Worm (Caenorhabditis elegans) whole organism, young adult: Measurements from ENCODE around the gene ZK105.6.

Experiments used
- B0261.1 ChIP-seq: sonication (generic microtip); optimal IDR thresholded peaks from 2 replicates; lab custom pipeline; 2016; ENCODE audit warnings: mild to moderate bottlenecking, missing genetic modification characterization, moderate library complexity, missing compliant biosample characterization
- C06A6.2 ChIP-seq: fragments of 200-800 bp; sonication (Bioruptor generic); conservative IDR thresholded peaks from 2 replicates; pipeline ENCODE4 v1.3.6; 2022; ENCODE audit warnings: missing genetic modification characterization, missing compliant biosample characterization
- F22D6.2 ChIP-seq: sonication (generic microtip); optimal IDR thresholded peaks from 2 replicates; lab custom pipeline; 2016; ENCODE audit warnings: mild to moderate bottlenecking, missing genetic modification characterization, missing compliant biosample characterization
- F23B12.7 ChIP-seq: sonication (generic microtip); optimal IDR thresholded peaks from 2 replicates; lab custom pipeline; 2017; ENCODE audit warnings: missing genetic modification characterization, mild to moderate bottlenecking, missing compliant biosample characterization, antibody characterized with exemption, moderate library complexity; ENCODE audit not compliant: insufficient read depth
- F52B5.7 ChIP-seq: sonication (generic microtip); optimal IDR thresholded peaks from 2 replicates; lab custom pipeline; 2016; ENCODE audit warnings: mild to moderate bottlenecking, missing genetic modification characterization, missing compliant biosample characterization
- F55B11.4 ChIP-seq: sonication (generic microtip); optimal IDR thresholded peaks from 2 replicates; lab custom pipeline; 2016; ENCODE audit warnings: missing compliant biosample characterization, missing genetic modification characterization, borderline replicate concordance; ENCODE audit not compliant: insufficient read depth
- F57A8.1 ChIP-seq: fragments of 200-800 bp; sonication (Bioruptor generic); optimal IDR thresholded peaks from 2 replicates; lab custom pipeline; 2018; ENCODE audit warnings: mild to moderate bottlenecking, missing genetic modification characterization, moderate library complexity, missing compliant biosample characterization
- F57C9.4 ChIP-seq: sonication (generic microtip); optimal IDR thresholded peaks from 2 replicates; lab custom pipeline; 2017; ENCODE audit warnings: mild to moderate bottlenecking, missing genetic modification characterization, missing compliant biosample characterization
- T26A5.8 ChIP-seq: sonication (generic microtip); optimal IDR thresholded peaks from 2 replicates; lab custom pipeline; 2016; ENCODE audit warnings: missing genetic modification characterization, missing compliant biosample characterization
- Y53F4B.3 ChIP-seq: fragments of 200-800 bp; sonication (Bioruptor generic); IDR thresholded peaks from 2 replicates; pipeline ENCODE4 v1.3.6; 2022; ENCODE audit warnings: missing genetic modification reagents, missing genetic modification characterization, missing compliant biosample characterization
- Y95B8A.8 ChIP-seq: fragments of 200-800 bp; sonication (Bioruptor generic); IDR thresholded peaks from 2 replicates; pipeline ENCODE4 v1.3.6; 2022; ENCODE audit warnings: missing genetic modification reagents, missing genetic modification characterization, missing compliant biosample characterization
- akir-1 ChIP-seq: fragments of 200-800 bp; sonication (Bioruptor generic); optimal IDR thresholded peaks from 2 replicates; lab custom pipeline; 2018; ENCODE audit warnings: mild to moderate bottlenecking, missing genetic modification characterization, moderate library complexity, missing compliant biosample characterization
- ama-1 ChIP-seq, 3 experiments: fragments of 150-350 bp in 1 of 3; sonication (generic microtip) in 2 of 3; optimal IDR thresholded peaks; 2 replicates each; lab custom pipeline; 2014 to 2018; ENCODE audit warnings: missing biosample characterization in 2 of 3, missing genetic modification characterization in 2 of 3, missing genetic modification reagents in 2 of 3
- athp-1 ChIP-seq: sonication (generic microtip); optimal IDR thresholded peaks from 2 replicates; lab custom pipeline; 2017; ENCODE audit warnings: mild to moderate bottlenecking, missing genetic modification characterization, missing compliant biosample characterization
- attf-3 ChIP-seq: fragments of 200-800 bp; sonication (Bioruptor generic); conservative IDR thresholded peaks from 2 replicates; pipeline ENCODE4 v1.3.6; 2022; ENCODE audit warnings: missing genetic modification reagents, missing genetic modification characterization, missing compliant biosample characterization
- bed-1 ChIP-seq: fragments of 200-800 bp; sonication (Bioruptor generic); IDR thresholded peaks from 2 replicates; pipeline ENCODE4 v1.3.6; 2022; ENCODE audit warnings: missing genetic modification reagents, missing genetic modification characterization, missing compliant biosample characterization
- bed-2 ChIP-seq: fragments of 200-800 bp; sonication (Bioruptor generic); IDR thresholded peaks from 2 replicates; pipeline ENCODE4 v1.3.6; 2022; ENCODE audit warnings: missing genetic modification reagents, missing genetic modification characterization, missing compliant biosample characterization
- cebp-1 ChIP-seq, 2 experiments: fragments of 200-800 bp in 1 of 2; sonication (Bioruptor generic) in 1 of 2; sonication (generic microtip) in 1 of 2; IDR thresholded peaks in 1 of 2; optimal IDR thresholded peaks in 1 of 2; 2 replicates each; pipeline versions ENCODE4 v1.3.6 to Lab custom; 2017 to 2022; ENCODE audit warnings: missing compliant biosample characterization in 2 of 2, missing genetic modification characterization in 2 of 2, mild to moderate bottlenecking in 1 of 2, missing genetic modification reagents in 1 of 2, moderate library complexity in 1 of 2
- cebp-2 ChIP-seq: fragments of 200-800 bp; sonication (Bioruptor generic); IDR thresholded peaks from 2 replicates; pipeline ENCODE4 v1.3.6; 2022; ENCODE audit warnings: missing genetic modification characterization, missing compliant biosample characterization
- ceh-27 ChIP-seq: fragments of 200-800 bp; sonication (Bioruptor generic); optimal IDR thresholded peaks from 2 replicates; lab custom pipeline; 2018; ENCODE audit warnings: mild to moderate bottlenecking, missing genetic modification characterization, moderate library complexity, missing compliant biosample characterization
- ceh-40 ChIP-seq: fragments of 200-800 bp; sonication (Bioruptor generic); IDR thresholded peaks from 2 replicates; pipeline ENCODE4 v1.3.6; 2022; ENCODE audit warnings: missing genetic modification characterization, missing compliant biosample characterization
- ceh-58 ChIP-seq: fragments of 200-800 bp; sonication (Bioruptor generic); IDR thresholded peaks from 2 replicates; pipeline ENCODE4 v1.3.6; 2022; ENCODE audit warnings: missing genetic modification characterization, missing compliant biosample characterization
- chd-7 ChIP-seq: sonication (generic microtip); optimal IDR thresholded peaks from 2 replicates; lab custom pipeline; 2016; ENCODE audit warnings: mild to moderate bottlenecking, missing genetic modification characterization, moderate library complexity, missing compliant biosample characterization
- dox-1 ChIP-seq: fragments of 200-800 bp; sonication (Bioruptor generic); IDR thresholded peaks from 2 replicates; pipeline ENCODE4 v1.3.6; 2022; ENCODE audit warnings: missing genetic modification reagents, missing genetic modification characterization, missing compliant biosample characterization
- efl-1 ChIP-seq: fragments of 150-350 bp; optimal IDR thresholded peaks from 2 replicates; lab custom pipeline; 2014; ENCODE audit warnings: missing biosample characterization, missing genetic modification reagents, missing genetic modification characterization
- egl-18 ChIP-seq: fragments of 200-800 bp; sonication (Bioruptor generic); IDR thresholded peaks from 2 replicates; pipeline ENCODE4 v1.3.6; 2022; ENCODE audit warnings: missing genetic modification reagents, missing genetic modification characterization, missing compliant biosample characterization
- ets-4 ChIP-seq: fragments of 200-800 bp; sonication (Bioruptor generic); optimal IDR thresholded peaks from 2 replicates; lab custom pipeline; 2018; ENCODE audit warnings: mild to moderate bottlenecking, missing genetic modification characterization, missing compliant biosample characterization
- gei-17 ChIP-seq: fragments of 200-800 bp; sonication (Bioruptor generic); optimal IDR thresholded peaks from 2 replicates; lab custom pipeline; 2018; ENCODE audit warnings: mild to moderate bottlenecking, missing genetic modification characterization, missing compliant biosample characterization
- hlh-12 ChIP-seq: sonication (generic microtip); optimal IDR thresholded peaks from 2 replicates; lab custom pipeline; 2016; ENCODE audit warnings: missing genetic modification characterization, missing compliant biosample characterization
- hlh-26 ChIP-seq: fragments of 200-800 bp; sonication (Bioruptor generic); conservative IDR thresholded peaks from 2 replicates; pipeline ENCODE4 v1.3.6; 2022; ENCODE audit warnings: missing genetic modification reagents, missing genetic modification characterization, missing compliant biosample characterization
- hmg-20 ChIP-seq: fragments of 200-800 bp; sonication (Bioruptor generic); IDR thresholded peaks from 2 replicates; pipeline ENCODE4 v1.3.6; 2022; ENCODE audit warnings: missing genetic modification reagents, missing genetic modification characterization, missing compliant biosample characterization
- lin-40 ChIP-seq: sonication (generic microtip); optimal IDR thresholded peaks from 2 replicates; lab custom pipeline; 2016; ENCODE audit warnings: missing genetic modification characterization, mild to moderate bottlenecking, missing compliant biosample characterization, missing genotype, missing genetic modification reagents
- lir-1 ChIP-seq: fragments of 200-800 bp; sonication (Bioruptor generic); conservative IDR thresholded peaks from 2 replicates; pipeline ENCODE4 v1.3.6; 2022; ENCODE audit warnings: missing genetic modification reagents, missing genetic modification characterization, missing compliant biosample characterization
- lsl-1 ChIP-seq: fragments of 200-800 bp; sonication (Bioruptor generic); optimal IDR thresholded peaks from 2 replicates; lab custom pipeline; 2018; ENCODE audit warnings: mild to moderate bottlenecking, missing genetic modification characterization, moderate library complexity, missing compliant biosample characterization
- lsy-27 ChIP-seq: sonication (generic microtip); optimal IDR thresholded peaks from 2 replicates; lab custom pipeline; 2017; ENCODE audit warnings: missing genetic modification characterization, mild to moderate bottlenecking, missing compliant biosample characterization, antibody characterized with exemption, missing genotype, borderline replicate concordance; ENCODE audit not compliant: insufficient read depth
- mcd-1 ChIP-seq: fragments of 200-800 bp; sonication (Bioruptor generic); IDR thresholded peaks from 2 replicates; pipeline ENCODE4 v1.3.6; 2022; ENCODE audit warnings: missing genetic modification reagents, missing genetic modification characterization, missing compliant biosample characterization
- mes-4 ChIP-seq: sonication (generic microtip); optimal IDR thresholded peaks from 2 replicates; lab custom pipeline; 2016; ENCODE audit warnings: missing genotype, missing genetic modification characterization, missing compliant biosample characterization
- mxl-1 ChIP-seq: sonication (generic microtip); optimal IDR thresholded peaks from 2 replicates; lab custom pipeline; 2016; ENCODE audit warnings: missing genetic modification characterization, missing compliant biosample characterization
- nfyb-1 ChIP-seq: fragments of 200-800 bp; sonication (Bioruptor generic); IDR thresholded peaks from 2 replicates; pipeline ENCODE4 v1.3.6; 2022; ENCODE audit warnings: missing genetic modification reagents, missing genetic modification characterization, missing compliant biosample characterization
- nhr-27 ChIP-seq: fragments of 200-800 bp; sonication (Bioruptor generic); optimal IDR thresholded peaks from 2 replicates; lab custom pipeline; 2018; ENCODE audit warnings: mild to moderate bottlenecking, missing genetic modification characterization, moderate library complexity, missing compliant biosample characterization
- pbrm-1 ChIP-seq: fragments of 200-800 bp; sonication (Bioruptor generic); IDR thresholded peaks from 2 replicates; pipeline ENCODE4 v1.3.6; 2022; ENCODE audit warnings: missing genetic modification reagents, missing genetic modification characterization, missing compliant biosample characterization
- snpc-1.1 ChIP-seq: sonication (generic microtip); optimal IDR thresholded peaks from 2 replicates; lab custom pipeline; 2017; ENCODE audit warnings: missing genetic modification characterization, mild to moderate bottlenecking, missing compliant biosample characterization, antibody characterized with exemption, moderate library complexity, missing genotype, missing genetic modification reagents; ENCODE audit not compliant: insufficient read depth
- snpc-4 ChIP-seq, 5 experiments: fragments of 150-350 bp in 1 of 5; sonication (generic microtip) in 4 of 5; optimal IDR thresholded peaks; 2 replicates each; lab custom pipeline; 2014 to 2018; ENCODE audit warnings: missing genetic modification characterization in 5 of 5, missing biosample characterization in 3 of 5, antibody characterized with exemption in 2 of 5, mild to moderate bottlenecking in 2 of 5, missing compliant biosample characterization in 2 of 5, missing genotype in 2 of 5, moderate library complexity in 2 of 5, missing genetic modification reagents in 1 of 5
- somi-1 ChIP-seq: fragments of 200-800 bp; sonication (Bioruptor generic); optimal IDR thresholded peaks from 2 replicates; lab custom pipeline; 2018; ENCODE audit warnings: mild to moderate bottlenecking, missing genetic modification characterization, missing compliant biosample characterization
- zim-3 ChIP-seq: sonication (generic microtip); optimal IDR thresholded peaks from 2 replicates; lab custom pipeline; 2017; ENCODE audit warnings: mild to moderate bottlenecking, missing genetic modification characterization, moderate library complexity, missing compliant biosample characterization
- ztf-25 ChIP-seq: fragments of 200-800 bp; sonication (Bioruptor generic); IDR thresholded peaks from 2 replicates; pipeline ENCODE4 v1.3.6; 2022; ENCODE audit warnings: missing genetic modification reagents, missing genetic modification characterization, missing compliant biosample characterization

ZK105.6 gene

ce11 chrV:7728003-7728678 is 4.3 kb upstream of the ZK105.6 start (continued):
- TF ChIP-seq F57A8.1 (GFP tag; lab: Kevin White, UChicago) = no peak
- TF ChIP-seq B0261.1 = no peak
- TF ChIP-seq dox-1 (GFP tag; lab: Robert Waterston, UW) = peak; percentile 43; the same call in 1 of the 2 replicates
- no peak for TF ChIP-seq mes-4 (tag; lab: Kevin White, UChicago)
- peak; percentile 22 for TF ChIP-seq athp-1 (tag; lab: Kevin White, UChicago)
- TF ChIP-seq hlh-12 (tag; lab: Kevin White, UChicago) = no peak
- no peak for TF ChIP-seq lir-1
- TF ChIP-seq ceh-27 = peak; percentile 48
- no peak for TF ChIP-seq ets-4 (GFP tag; lab: Kevin White, UChicago)
- TF ChIP-seq bed-2 (GFP tag; lab: Robert Waterston, UW) = no peak
- no peak for TF ChIP-seq akir-1 (GFP tag; lab: Kevin White, UChicago)
- TF ChIP-seq egl-18 (GFP tag; lab: Robert Waterston, UW) = no peak
- TF ChIP-seq pbrm-1 (GFP tag; lab: Robert Waterston, UW) = 0 out of 2 replicates have a peak, but pooled peaks have one; percentile 25
- TF ChIP-seq F55B11.4 (tag; lab: Kevin White, UChicago) = no peak
- no peak for TF ChIP-seq Y53F4B.3 (GFP tag; lab: Robert Waterston, UW)
- no peak for TF ChIP-seq F52B5.7 (tag; lab: Kevin White, UChicago)
- peak; percentile 46 for TF ChIP-seq somi-1 (GFP tag; lab: Kevin White, UChicago)
- no peak for TF ChIP-seq snpc-4 (GFP tag; optimal IDR thresholded peaks at IDR 0.05; lab: Kevin White, UChicago)
- peak in 2 of 4 experiments; percentile 22 to 54 for TF ChIP-seq snpc-4 (tag; optimal IDR thresholded peaks at IDR 0.05; lab: Kevin White, UChicago)
- TF ChIP-seq ztf-25 (GFP tag; lab: Robert Waterston, UW) = no peak
- no peak for TF ChIP-seq F22D6.2
- no peak for TF ChIP-seq hmg-20 (GFP tag; lab: Robert Waterston, UW)
- peak; percentile 74; the same call in 1 of the 2 replicates for TF ChIP-seq nfyb-1 (GFP tag; lab: Robert Waterston, UW)
- no peak for TF ChIP-seq ceh-40
- TF ChIP-seq gei-17 (GFP tag; lab: Kevin White, UChicago) = no peak
- no peak for TF ChIP-seq nhr-27 (tag; lab: Kevin White, UChicago)
- TF ChIP-seq Y95B8A.8 = no peak
- TF ChIP-seq ceh-58 = no peak
- TF ChIP-seq C06A6.2 (GFP tag; lab: Robert Waterston, UW) = no peak
- no peak for TF ChIP-seq zim-3
- no peak for TF ChIP-seq hlh-26 (GFP tag; lab: Robert Waterston, UW)
- no peak for TF ChIP-seq attf-3
- no peak for TF ChIP-seq lsy-27
- no peak for TF ChIP-seq cebp-1 (GFP tag; IDR thresholded peaks at IDR 0.05; lab: Robert Waterston, UW)
- peak; percentile 80 for TF ChIP-seq cebp-1 (tag; optimal IDR thresholded peaks at IDR 0.05; lab: Kevin White, UChicago)
- TF ChIP-seq F57C9.4 (tag; lab: Kevin White, UChicago) = no peak
- no peak for TF ChIP-seq snpc-1.1 (tag; lab: Kevin White, UChicago)
- TF ChIP-seq ama-1 (optimal IDR thresholded peaks at IDR 0.05; lab: Kevin White, UChicago) = no peak
- no peak for TF ChIP-seq ama-1 (GFP tag; optimal IDR thresholded peaks at IDR 0.05; lab: Kevin White, UChicago)
- peak; percentile 83 for TF ChIP-seq lin-40 (tag; lab: Kevin White, UChicago)
- TF ChIP-seq efl-1 (GFP tag; lab: Kevin White, UChicago) = no peak
- no peak for TF ChIP-seq cebp-2 (GFP tag; lab: Robert Waterston, UW)
- TF ChIP-seq F23B12.7 (tag; lab: Kevin White, UChicago) = no peak
- TF ChIP-seq lsl-1 (GFP tag; lab: Kevin White, UChicago) = no peak
- TF ChIP-seq mxl-1 (tag; lab: Kevin White, UChicago) = no peak
- TF ChIP-seq chd-7 = peak; percentile 39
- peak; percentile 67 for TF ChIP-seq mcd-1
- no peak for TF ChIP-seq T26A5.8 (tag; lab: Kevin White, UChicago)
- TF ChIP-seq bed-1 (GFP tag; lab: Robert Waterston, UW) = no peak
